Worm (Caenorhabditis elegans) whole organism, L3 larva: ENCODE measurements around the gene F43E2.6.

Source experiments
- R02D3.7 ChIP-seq: fragments of 150-350 bp; optimal IDR thresholded peaks from 2 replicates; lab custom pipeline; 2014; ENCODE audit warnings: missing biosample characterization, missing genetic modification characterization
- ZK546.5 ChIP-seq: sonication (generic microtip); optimal IDR thresholded peaks from 2 replicates; lab custom pipeline; 2017; ENCODE audit warnings: missing biosample characterization, missing genetic modification characterization
- aly-2 ChIP-seq: fragments of 150-350 bp; optimal IDR thresholded peaks from 2 replicates; lab custom pipeline; 2014; ENCODE audit warnings: missing biosample characterization, missing genetic modification characterization
- ama-1 ChIP-seq: fragments of 150-350 bp; optimal IDR thresholded peaks from 2 replicates; lab custom pipeline; 2018
- ceh-16 ChIP-seq: sonication (generic microtip); optimal IDR thresholded peaks from 2 replicates; lab custom pipeline; 2017; ENCODE audit warnings: missing biosample characterization, missing genetic modification characterization
- ceh-82 ChIP-seq: fragments of 150-350 bp; optimal IDR thresholded peaks from 2 replicates; lab custom pipeline; 2014; ENCODE audit warnings: missing biosample characterization, missing genetic modification characterization
- egl-5 ChIP-seq: fragments of 150-350 bp; optimal IDR thresholded peaks from 2 replicates; lab custom pipeline; 2017; ENCODE audit warnings: missing biosample characterization, missing genetic modification reagents, missing genetic modification characterization, inconsistent platforms
- elt-1 ChIP-seq: fragments of 150-350 bp; optimal IDR thresholded peaks from 2 replicates; lab custom pipeline; 2014; ENCODE audit warnings: missing biosample characterization, missing genetic modification characterization
- elt-3 ChIP-seq, 3 experiments: fragments of 150-350 bp in 1 of 3; sonication (generic microtip) in 2 of 3; optimal IDR thresholded peaks; 2 replicates in 2 of 3; 4 replicates in 1 of 3; lab custom pipeline; 2014 to 2017; ENCODE audit warnings: missing biosample characterization in 3 of 3, missing genetic modification characterization in 3 of 3
- eor-1 ChIP-seq, 2 experiments: fragments of 150-350 bp; optimal IDR thresholded peaks; 2 replicates each; lab custom pipeline; 2014 to 2018; ENCODE audit warnings: missing biosample characterization in 2 of 2, missing genetic modification characterization in 2 of 2
- fkh-10 ChIP-seq: sonication (generic microtip); optimal IDR thresholded peaks from 2 replicates; lab custom pipeline; 2017; ENCODE audit warnings: missing biosample characterization, missing genetic modification reagents, missing genetic modification characterization
- fkh-2 ChIP-seq: fragments of 150-350 bp; optimal IDR thresholded peaks from 2 replicates; lab custom pipeline; 2014; ENCODE audit warnings: missing biosample characterization, missing genetic modification reagents, missing genetic modification characterization
- fos-1 ChIP-seq: fragments of 150-350 bp; optimal IDR thresholded peaks from 2 replicates; lab custom pipeline; 2014; ENCODE audit warnings: missing biosample characterization, missing genetic modification characterization
- hmg-11 ChIP-seq: sonication (generic microtip); optimal IDR thresholded peaks from 2 replicates; lab custom pipeline; 2016; ENCODE audit warnings: missing genetic modification characterization, missing compliant biosample characterization
- jun-1 ChIP-seq: fragments of 150-350 bp; optimal IDR thresholded peaks from 2 replicates; lab custom pipeline; 2014; ENCODE audit warnings: missing biosample characterization, missing genetic modification reagents, missing genetic modification characterization
- lin-15B ChIP-seq: fragments of 150-350 bp; optimal IDR thresholded peaks from 2 replicates; lab custom pipeline; 2014; ENCODE audit warnings: missing biosample characterization, missing genetic modification characterization
- lsy-12 ChIP-seq: sonication (generic microtip); optimal IDR thresholded peaks from 2 replicates; lab custom pipeline; 2016; ENCODE audit warnings: mild to moderate bottlenecking, missing genetic modification characterization, missing compliant biosample characterization
- mdl-1 ChIP-seq: fragments of 150-350 bp; optimal IDR thresholded peaks from 2 replicates; lab custom pipeline; 2014; ENCODE audit warnings: missing biosample characterization, missing genetic modification characterization
- mml-1 ChIP-seq: fragments of 150-350 bp; sonication (generic microtip); optimal IDR thresholded peaks from 3 replicates; lab custom pipeline; 2014; ENCODE audit warnings: missing biosample characterization, missing genetic modification characterization
- nfya-1 ChIP-seq: sonication (generic microtip); optimal IDR thresholded peaks from 2 replicates; lab custom pipeline; 2017; ENCODE audit warnings: missing genetic modification characterization, mild to moderate bottlenecking, missing compliant biosample characterization, antibody characterized with exemption, moderate library complexity; ENCODE audit not compliant: insufficient read depth
- nhr-12 ChIP-seq: fragments of 150-350 bp; optimal IDR thresholded peaks from 2 replicates; lab custom pipeline; 2014; ENCODE audit warnings: missing biosample characterization, missing genetic modification characterization
- nhr-23 ChIP-seq: fragments of 150-350 bp; optimal IDR thresholded peaks from 2 replicates; lab custom pipeline; 2014; ENCODE audit warnings: missing biosample characterization, missing genetic modification reagents, missing genetic modification characterization
- nhr-237 ChIP-seq: fragments of 150-350 bp; optimal IDR thresholded peaks from 2 replicates; lab custom pipeline; 2014; ENCODE audit warnings: missing biosample characterization, missing genetic modification characterization
- nhr-25 ChIP-seq: sonication (generic microtip); optimal IDR thresholded peaks from 2 replicates; lab custom pipeline; 2017; ENCODE audit warnings: missing biosample characterization, missing genetic modification characterization
- nhr-43 ChIP-seq: sonication (generic microtip); optimal IDR thresholded peaks from 2 replicates; lab custom pipeline; 2016; ENCODE audit warnings: mild to moderate bottlenecking, missing genetic modification characterization, missing compliant biosample characterization; ENCODE audit not compliant: poor library complexity, severe bottlenecking
- pha-4 ChIP-seq: fragments of 150-350 bp; optimal IDR thresholded peaks from 2 replicates; lab custom pipeline; 2014; ENCODE audit warnings: missing biosample characterization, missing genetic modification reagents, missing genetic modification characterization
- pqm-1 ChIP-seq: fragments of 150-350 bp; optimal IDR thresholded peaks from 2 replicates; lab custom pipeline; 2017; ENCODE audit warnings: missing biosample characterization, missing genetic modification characterization, inconsistent platforms
- sea-2 ChIP-seq: fragments of 150-350 bp; sonication (generic microtip); optimal IDR thresholded peaks from 4 replicates; lab custom pipeline; 2014; ENCODE audit warnings: missing biosample characterization, missing genetic modification reagents, missing genetic modification characterization
- skn-1 ChIP-seq: fragments of 150-350 bp; optimal IDR thresholded peaks from 2 replicates; lab custom pipeline; 2014; ENCODE audit warnings: missing biosample characterization, missing genetic modification characterization
- tbx-2 ChIP-seq: sonication (generic microtip); optimal IDR thresholded peaks from 2 replicates; lab custom pipeline; 2016; ENCODE audit warnings: mild to moderate bottlenecking, missing genetic modification characterization, missing compliant biosample characterization
- unc-39 ChIP-seq: sonication (generic microtip); optimal IDR thresholded peaks from 4 replicates; lab custom pipeline; 2017; ENCODE audit warnings: missing biosample characterization, missing genetic modification characterization
- unc-62 ChIP-seq: fragments of 150-350 bp; sonication (generic microtip); optimal IDR thresholded peaks from 4 replicates; lab custom pipeline; 2014; ENCODE audit warnings: missing biosample characterization, missing genetic modification reagents, missing genetic modification characterization
- zag-1 ChIP-seq: fragments of 150-350 bp; optimal IDR thresholded peaks from 2 replicates; lab custom pipeline; 2014; ENCODE audit warnings: missing biosample characterization, missing genetic modification characterization
- ztf-11 ChIP-seq: fragments of 150-350 bp; optimal IDR thresholded peaks from 2 replicates; lab custom pipeline; 2014; ENCODE audit warnings: missing biosample characterization, missing genetic modification characterization
- ztf-4 ChIP-seq: fragments of 150-350 bp; optimal IDR thresholded peaks from 2 replicates; lab custom pipeline; 2014; ENCODE audit warnings: missing biosample characterization, missing genetic modification characterization

F43E2.6 gene

ce11 chrII:7408192-7408591 is 39.5 kb upstream of the F43E2.6 start, which contains the start of gene srd-55:
Gene srd-55, plus strand, starts transcription at chrII:7408492.
- TF ChIP-seq skn-1 (tag; lab: Kevin White, UChicago) (no peak), eor-1 (tag; optimal IDR thresholded peaks at IDR 0.05; lab: Kevin White, UChicago) (no peak), ceh-82 (tag; lab: Kevin White, UChicago) (no peak), egl-5 (tag; lab: Kevin White, UChicago) (no peak), fkh-2 (no peak), ZK546.5 (tag; lab: Kevin White, UChicago) (no peak), nhr-237 (tag; lab: Kevin White, UChicago) (no peak), pqm-1 (no peak), mml-1 (tag; lab: Kevin White, UChicago) (no peak)

ce11 chrII:7406438-7406837 is 37.8 kb upstream of the F43E2.6 start:
- TF ChIP-seq nhr-12 (tag; lab: Kevin White, UChicago) (no peak), elt-3 (tag; optimal IDR thresholded peaks at IDR 0.05; lab: Kevin White, UChicago) (no peak), ama-1 (lab: Kevin White, UChicago) (no peak), fkh-10 (GFP tag; lab: Kevin White, UChicago) (no peak), nhr-43 (tag; lab: Kevin White, UChicago) (no peak), skn-1 (tag; lab: Kevin White, UChicago) (no peak), jun-1 (no peak), zag-1 (tag; lab: Kevin White, UChicago) (no peak), ztf-4 (no peak), ztf-11 (no peak)
- TF ChIP-seq, all 47 proteins: peak for 0

- TF ChIP-seq nhr-25 (tag; lab: Kevin White, UChicago) (peak; percentile 94), elt-3 (tag; optimal IDR thresholded peaks at IDR 0.05; lab: Kevin White, UChicago) (peak in 2 of 3 experiments; percentile 81 to 91), fos-1 (no peak), nhr-23 (peak; percentile 45)
Observed at ce11 chrII:7405262-7405661, 36.6 kb upstream of the F43E2.6 start.

- peak; percentile 99 for TF ChIP-seq nhr-25 (tag; lab: Kevin White, UChicago)
- TF ChIP-seq nfya-1 (tag; lab: Kevin White, UChicago), result peak; percentile 35
- TF ChIP-seq zag-1 (tag; lab: Kevin White, UChicago), result no peak
- peak; percentile 56 for TF ChIP-seq elt-1 (tag; lab: Kevin White, UChicago)
- no peak for TF ChIP-seq R02D3.7 (tag; lab: Kevin White, UChicago)
- TF ChIP-seq nhr-43 (tag; lab: Kevin White, UChicago), result peak; percentile 19
- TF ChIP-seq tbx-2 (tag; lab: Kevin White, UChicago), result no peak
- no peak for TF ChIP-seq pha-4 (tag; lab: Kevin White, UChicago)
Observed at ce11 chrII:7404001-7404400, 35.3 kb upstream of the F43E2.6 start.

- TF ChIP-seq aly-2 (tag; lab: Kevin White, UChicago), result no peak
- no peak for TF ChIP-seq egl-5 (tag; lab: Kevin White, UChicago)
- no peak for TF ChIP-seq ceh-16 (tag; lab: Kevin White, UChicago)
- no peak for TF ChIP-seq hmg-11
- no peak for TF ChIP-seq mdl-1 (tag; lab: Kevin White, UChicago)
- no peak for TF ChIP-seq mml-1 (tag; lab: Kevin White, UChicago)
- TF ChIP-seq ztf-4, result no peak
- TF ChIP-seq tbx-2 (tag; lab: Kevin White, UChicago), result no peak
- no peak for TF ChIP-seq nhr-25 (tag; lab: Kevin White, UChicago)
- no peak for TF ChIP-seq unc-62
- TF ChIP-seq fkh-10 (GFP tag; lab: Kevin White, UChicago), result no peak
Observed at ce11 chrII:7402625-7403024, 34.0 kb upstream of the F43E2.6 start, which contains the start of gene nas-7. Gene nas-7, minus strand, starts transcription at chrII:7402725.

- TF ChIP-seq lsy-12 (tag; lab: Kevin White, UChicago), result no peak
- TF ChIP-seq fkh-10 (GFP tag; lab: Kevin White, UChicago), result no peak
- no peak for TF ChIP-seq elt-3 (tag; optimal IDR thresholded peaks at IDR 0.05; lab: Kevin White, UChicago)
- no peak for TF ChIP-seq sea-2 (GFP tag; lab: Kevin White, UChicago)
- no peak for TF ChIP-seq fkh-2
- TF ChIP-seq unc-39 (tag; lab: Kevin White, UChicago), result no peak
- no peak for TF ChIP-seq pha-4 (tag; lab: Kevin White, UChicago)
- TF ChIP-seq ama-1 (lab: Kevin White, UChicago), result no peak
- no peak for TF ChIP-seq aly-2 (tag; lab: Kevin White, UChicago)
- no peak for TF ChIP-seq pqm-1
- no peak for TF ChIP-seq mdl-1 (tag; lab: Kevin White, UChicago)
- no peak for TF ChIP-seq nhr-12 (tag; lab: Kevin White, UChicago)
- no peak for TF ChIP-seq nhr-25 (tag; lab: Kevin White, UChicago)
- no peak for TF ChIP-seq skn-1 (tag; lab: Kevin White, UChicago)
- no peak for TF ChIP-seq fos-1
- TF ChIP-seq ceh-82 (tag; lab: Kevin White, UChicago), result no peak
- TF ChIP-seq lin-15B (tag; lab: Kevin White, UChicago), result no peak
- no peak for TF ChIP-seq zag-1 (tag; lab: Kevin White, UChicago)
- TF ChIP-seq unc-62, result no peak
- TF ChIP-seq, all 47 proteins: peak for 0
Observed at ce11 chrII:7398712-7399111, 30.1 kb upstream of the F43E2.6 start, which contains the start of gene C07D10.1. Gene C07D10.1, plus strand, starts transcription at chrII:7399012.
